Worm (Caenorhabditis elegans): ENCODE data around the gene mrps-5.

mrps-5 gene

ce11 chrV:12564902-12565301, 1.6 kb downstream of the mrps-5 start:
- TF ChIP-seq mxl-1 (tag; optimal IDR thresholded peaks at IDR 0.05) (no peak), D2030.7 (GFP tag; IDR thresholded peaks at IDR 0.05) (no peak), ztf-28 (GFP tag; IDR thresholded peaks at IDR 0.05) (no peak), die-1 (tag; optimal IDR thresholded peaks at IDR 0.05) (no peak), F22D6.2 (tag; optimal IDR thresholded peaks at IDR 0.05) (no peak), nfya-2 (GFP tag; IDR thresholded peaks at IDR 0.05) (no peak), let-607 (tag; optimal IDR thresholded peaks at IDR 0.05) (no peak), T26A5.8 (tag; optimal IDR thresholded peaks at IDR 0.05) (no peak), cebp-1 (GFP tag; IDR thresholded peaks at IDR 0.05) (no peak), cebp-1 (tag; optimal IDR thresholded peaks at IDR 0.05) (no peak)

DNA sequence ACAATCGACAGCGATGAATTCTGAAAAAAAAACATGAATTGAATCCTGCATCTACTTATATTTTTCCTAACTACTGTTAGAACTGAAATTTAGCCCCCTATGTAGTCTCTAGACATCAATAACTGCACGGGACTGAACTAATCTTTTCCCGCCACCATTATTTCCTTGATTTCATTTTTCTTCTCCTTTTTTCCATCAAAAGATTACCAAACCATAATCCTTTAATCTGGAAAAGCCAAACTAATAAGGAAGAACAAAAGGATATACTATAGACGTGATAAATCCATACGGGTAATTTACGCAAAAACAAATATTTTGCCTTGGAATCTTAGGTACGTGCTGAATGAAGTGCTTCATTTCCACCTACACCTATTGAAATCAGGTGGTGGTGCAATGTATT, 4.0 kb downstream of the mrps-5 start:
- no peak for TF ChIP-seq snpc-3.4 (tag; optimal IDR thresholded peaks at IDR 0.05)
- no peak for TF ChIP-seq sea-2 (GFP tag; IDR thresholded peaks at IDR 0.05)
- no peak for TF ChIP-seq ccch-3 (GFP tag; optimal IDR thresholded peaks at IDR 0.05)
- TF ChIP-seq die-1 (tag; optimal IDR thresholded peaks at IDR 0.05), result no peak

DNA sequence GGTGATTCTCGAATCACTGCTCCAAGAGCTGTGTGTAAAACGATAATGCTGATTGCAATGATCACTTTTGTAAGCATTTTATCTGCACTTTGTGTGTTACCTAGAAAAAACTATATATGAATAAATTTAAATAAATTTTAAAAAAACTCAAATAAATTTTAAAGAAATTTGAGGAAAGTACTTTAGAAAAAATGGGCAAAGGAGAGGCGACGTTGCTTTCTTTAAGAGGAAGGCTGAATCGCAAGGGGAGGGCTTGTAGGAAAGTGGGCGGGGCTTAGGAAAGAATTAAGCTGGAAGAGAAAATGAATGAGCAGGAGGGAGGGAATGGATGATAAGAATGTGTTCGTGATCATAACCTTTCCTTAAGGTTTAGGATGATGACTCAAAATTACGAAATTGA, 4.6 kb downstream of the mrps-5 start, which contains the start of gene E02A10.4:
Gene E02A10.4 (minus strand): TSS at position 101 of the 400 bp plus-strand sequence.
- TF ChIP-seq T26A5.8 (tag; optimal IDR thresholded peaks at IDR 0.05) (no peak), sdz-38 (tag; optimal IDR thresholded peaks at IDR 0.05) (no peak), lsl-1 (GFP tag; optimal IDR thresholded peaks at IDR 0.05) (no peak), chd-7 (tag; optimal IDR thresholded peaks at IDR 0.05) (no peak), lag-1 (GFP tag; IDR thresholded peaks at IDR 0.05) (no peak), ZK185.1 (tag; optimal IDR thresholded peaks at IDR 0.05; ENCODE audit: poor library complexity, severe bottlenecking) (no peak), zim-3 (tag; optimal IDR thresholded peaks at IDR 0.05) (no peak), Y95B8A.8 (GFP tag; IDR thresholded peaks at IDR 0.05) (no peak)

ce11 chrV:12570271-12570670, 7.0 kb downstream of the mrps-5 start:
- TF ChIP-seq C06A6.2 (GFP tag; conservative IDR thresholded peaks at IDR 0.05) (no peak), dpff-1 (tag; optimal IDR thresholded peaks at IDR 0.05) (no peak), cebp-1 (GFP tag; IDR thresholded peaks at IDR 0.05) (no peak), cebp-1 (tag; optimal IDR thresholded peaks at IDR 0.05) (no peak), dox-1 (GFP tag; IDR thresholded peaks at IDR 0.05) (no peak), lir-1 (GFP tag; conservative IDR thresholded peaks at IDR 0.05) (no peak), tbx-9 (tag; optimal IDR thresholded peaks at IDR 0.05; ENCODE audit: borderline replicate concordance) (no peak), sdz-38 (tag; optimal IDR thresholded peaks at IDR 0.05) (no peak), atf-7 (tag; optimal IDR thresholded peaks at IDR 0.05) (no peak), sptf-2 (GFP tag; optimal IDR thresholded peaks at IDR 0.05) (no peak), rcor-1 (GFP tag; IDR thresholded peaks at IDR 0.05) (no peak)

ce11 chrV:12575846-12576245, 12.6 kb downstream of the mrps-5 start:
- TF ChIP-seq D2030.7 (GFP tag; IDR thresholded peaks at IDR 0.05), result no peak
- no peak for TF ChIP-seq let-526 (GFP tag; IDR thresholded peaks at IDR 0.05)
- no peak for TF ChIP-seq ceh-27 (GFP tag; optimal IDR thresholded peaks at IDR 0.05)
- no peak for TF ChIP-seq F49E8.2 (tag; optimal IDR thresholded peaks at IDR 0.05; ENCODE audit: insufficient read depth)
- peak; percentile 97 for TF ChIP-seq egrh-3 (GFP tag; IDR thresholded peaks at IDR 0.05)
- no peak for TF ChIP-seq unc-130 (GFP tag; optimal IDR thresholded peaks at IDR 0.05)
- TF ChIP-seq sea-2 (GFP tag; IDR thresholded peaks at IDR 0.05), result 0 out of 2 replicates have a peak, but pooled peaks have one; percentile 28
- TF ChIP-seq zim-3 (tag; optimal IDR thresholded peaks at IDR 0.05), result no peak
- TF ChIP-seq ceh-100 (GFP tag; IDR thresholded peaks at IDR 0.05), result no peak
- TF ChIP-seq C06A6.2 (GFP tag; conservative IDR thresholded peaks at IDR 0.05), result no peak
- TF ChIP-seq hmg-20 (GFP tag; IDR thresholded peaks at IDR 0.05), result no peak
- no peak for TF ChIP-seq attf-6 (GFP tag; IDR thresholded peaks at IDR 0.05)
- TF ChIP-seq dpl-1 (GFP tag; optimal IDR thresholded peaks at IDR 0.05), result no peak
